Worm (Caenorhabditis elegans): ENCODE data around the gene F10G7.9.

DNA sequence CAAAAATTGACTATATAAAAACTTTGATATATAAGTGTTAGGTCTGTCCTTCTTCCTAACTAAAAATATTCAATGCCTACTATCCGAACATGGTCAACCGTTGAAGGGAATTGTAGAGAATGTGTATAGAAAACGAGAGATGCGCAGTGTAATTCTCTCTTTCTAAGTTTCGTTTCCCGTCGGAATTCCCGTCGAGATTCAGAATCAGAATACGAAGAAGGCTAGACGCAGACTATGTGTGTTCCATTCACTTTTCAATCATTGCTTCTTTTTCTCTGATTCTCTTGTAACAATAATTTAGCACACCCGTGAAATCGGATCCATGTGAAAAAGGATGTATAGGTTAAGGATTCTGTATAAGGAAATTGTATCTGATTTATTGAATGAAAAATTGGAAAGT, 28.2 kb upstream of the F10G7.9 start:
- TF ChIP-seq elt-2 (tag; optimal IDR thresholded peaks at IDR 0.05) = no peak
- TF ChIP-seq nhr-11 (tag; optimal IDR thresholded peaks at IDR 0.05) = no peak
- TF ChIP-seq ttx-3 (tag; optimal IDR thresholded peaks at IDR 0.05) = no peak
- TF ChIP-seq unc-55 (GFP tag; optimal IDR thresholded peaks at IDR 0.05) = no peak
- TF ChIP-seq C38D4.7 (GFP tag; optimal IDR thresholded peaks at IDR 0.05) = no peak
- TF ChIP-seq ceh-2 (tag; optimal IDR thresholded peaks at IDR 0.05) = no peak
- TF ChIP-seq Y22D7AL.16 (tag; optimal IDR thresholded peaks at IDR 0.05) = no peak
- no peak for TF ChIP-seq unc-42 (tag; optimal IDR thresholded peaks at IDR 0.05)
